Worm (Caenorhabditis elegans): ENCODE measurements around the gene F58E2.3.

DNA sequence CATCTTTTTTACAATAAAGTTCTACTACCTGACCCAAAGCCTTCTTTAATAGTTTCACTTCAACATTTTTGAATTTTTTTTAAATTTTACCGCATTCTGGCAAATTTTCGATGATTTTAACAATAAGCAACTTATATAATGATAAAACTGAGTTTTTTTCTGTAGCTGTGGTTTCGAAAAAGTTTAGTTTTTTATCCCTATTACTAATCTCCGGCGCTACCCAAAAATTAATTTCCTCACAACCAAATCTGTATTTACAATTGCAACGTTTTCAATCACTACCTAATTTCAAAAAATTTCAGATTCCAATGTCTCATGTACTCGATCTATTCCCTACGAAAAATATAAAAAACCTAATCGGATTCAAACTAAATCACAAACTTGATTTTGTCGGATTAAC is at the start of gene F58E2.3:
- TF ChIP-seq lin-13 (tag; optimal IDR thresholded peaks at IDR 0.05) (no peak), nhr-12 (tag; optimal IDR thresholded peaks at IDR 0.05) (no peak), nhr-28 (tag; optimal IDR thresholded peaks at IDR 0.05) (no peak), unc-62 (GFP tag; optimal IDR thresholded peaks at IDR 0.05) (no peak), elt-3 (tag; optimal IDR thresholded peaks at IDR 0.05) (no peak), ces-1 (GFP tag; optimal IDR thresholded peaks at IDR 0.05) (no peak), elt-1 (tag; optimal IDR thresholded peaks at IDR 0.05; ENCODE audit: borderline replicate concordance, insufficient read depth) (no peak), mab-5 (tag; optimal IDR thresholded peaks at IDR 0.05) (no peak), cnd-1 (tag; optimal IDR thresholded peaks at IDR 0.05) (no peak), nhr-237 (tag; optimal IDR thresholded peaks at IDR 0.05) (no peak)
